Fruit fly (Drosophila melanogaster) whole organism, prepupa: ENCODE results near the gene CG13625.
A peak's percentile ranks its signal among the peaks of the same experiment; 100 is the strongest.

ENCODE experiments used
- Blimp-1 ChIP-seq: fragments of 200-800 bp; sonication (Bioruptor generic); optimal IDR thresholded peaks from 3 replicates; lab custom pipeline; 2017; ENCODE audit warnings: missing biosample characterization, missing genetic modification characterization, mild to moderate bottlenecking, moderate library complexity, missing genetic modification reagents
- CG11294 ChIP-seq: fragments of 200-800 bp; sonication (Bioruptor generic); IDR thresholded peaks from 2 replicates; pipeline ENCODE4 v1.3.6; 2022; ENCODE audit warnings: missing biosample characterization, missing genetic modification characterization
- CG11902 ChIP-seq: fragments of 200-800 bp; sonication (Bioruptor generic); optimal IDR thresholded peaks from 3 replicates; lab custom pipeline; 2016; ENCODE audit warnings: missing biosample characterization, missing genetic modification characterization
- CG31627 ChIP-seq: fragments of 200-800 bp; sonication (Bioruptor generic); optimal IDR thresholded peaks from 3 replicates; lab custom pipeline; 2016; ENCODE audit warnings: missing biosample characterization, missing genetic modification characterization
- CG3919 ChIP-seq: fragments of 200-800 bp; sonication (Bioruptor generic); optimal IDR thresholded peaks from 3 replicates; lab custom pipeline; 2016; ENCODE audit warnings: missing biosample characterization, missing genetic modification characterization
- CG4318 ChIP-seq: fragments of 200-800 bp; sonication (Bioruptor generic); optimal IDR thresholded peaks from 3 replicates; lab custom pipeline; 2017; ENCODE audit warnings: missing biosample characterization, mild to moderate bottlenecking, missing genetic modification characterization
- CG6163 ChIP-seq: fragments of 200-800 bp; sonication (Bioruptor generic); IDR thresholded peaks from 3 replicates; pipeline ENCODE4 v1.3.6; 2022; ENCODE audit warnings: missing biosample characterization, missing genetic modification characterization
- CG6808 ChIP-seq: fragments of 200-800 bp; sonication (Bioruptor generic); optimal IDR thresholded peaks from 3 replicates; lab custom pipeline; 2017; ENCODE audit warnings: missing biosample characterization, missing genetic modification characterization, mild to moderate bottlenecking, moderate library complexity, missing genetic modification reagents
- CG6854 ChIP-seq: fragments of 200-800 bp; sonication (Bioruptor generic); optimal IDR thresholded peaks from 2 replicates; lab custom pipeline; 2017; ENCODE audit warnings: missing biosample characterization, mild to moderate bottlenecking, missing genetic modification characterization
- CG8319 ChIP-seq: fragments of 200-800 bp; sonication (Bioruptor generic); optimal IDR thresholded peaks from 3 replicates; lab custom pipeline; 2016; ENCODE audit warnings: missing biosample characterization, missing genetic modification characterization
- Eip75B ChIP-seq: fragments of 200-800 bp; sonication (Bioruptor generic); optimal IDR thresholded peaks from 3 replicates; lab custom pipeline; 2016; ENCODE audit warnings: missing biosample characterization, missing genetic modification characterization
- Eip78C ChIP-seq: fragments of 200-800 bp; sonication (Bioruptor generic); peaks from one replicate; lab custom pipeline; 2016; ENCODE audit warnings: missing biosample characterization, missing genetic modification characterization
- Eip93F ChIP-seq: fragments of 200-800 bp; sonication (Bioruptor generic); optimal IDR thresholded peaks from 2 replicates; lab custom pipeline; 2016; ENCODE audit warnings: missing biosample characterization, mild to moderate bottlenecking, missing genetic modification characterization
- Ets96B ChIP-seq: fragments of 200-800 bp; optimal IDR thresholded peaks from 2 replicates; lab custom pipeline; 2019; ENCODE audit warnings: missing biosample characterization, mild to moderate bottlenecking, missing genetic modification characterization, moderate library complexity
- Gug ChIP-seq: fragments of 200-800 bp; sonication (Bioruptor generic); IDR thresholded peaks from 2 replicates; pipeline ENCODE4 v1.3.6; 2022; ENCODE audit warnings: missing biosample characterization, missing genetic modification characterization
- Hr38 ChIP-seq: sonication (Bioruptor generic); optimal IDR thresholded peaks from 2 replicates; lab custom pipeline; 2016; ENCODE audit warnings: missing biosample characterization, missing genetic modification characterization
- Hr4 ChIP-seq: fragments of 200-800 bp; sonication (Bioruptor generic); optimal IDR thresholded peaks from 3 replicates; lab custom pipeline; 2016; ENCODE audit warnings: missing biosample characterization, missing genetic modification characterization
- Lpt ChIP-seq: fragments of 200-800 bp; sonication (Bioruptor generic); optimal IDR thresholded peaks from 3 replicates; lab custom pipeline; 2016; ENCODE audit warnings: missing biosample characterization, missing genetic modification characterization
- OdsH ChIP-seq: fragments of 200-800 bp; sonication (Bioruptor generic); optimal IDR thresholded peaks from 3 replicates; lab custom pipeline; 2016; ENCODE audit warnings: missing biosample characterization, missing genetic modification characterization
- Smox ChIP-seq: fragments of 200-800 bp; sonication (Bioruptor generic); optimal IDR thresholded peaks from 3 replicates; lab custom pipeline; 2016; ENCODE audit warnings: missing biosample characterization, missing genetic modification characterization
- Sox102F ChIP-seq: fragments of 200-800 bp; sonication (Bioruptor generic); optimal IDR thresholded peaks from 2 replicates; lab custom pipeline; 2016; ENCODE audit warnings: missing biosample characterization, mild to moderate bottlenecking, missing genetic modification characterization
- achi ChIP-seq: fragments of 200-800 bp; sonication (Bioruptor generic); optimal IDR thresholded peaks from 3 replicates; lab custom pipeline; 2016; ENCODE audit warnings: missing biosample characterization, missing genetic modification characterization
- dsx ChIP-seq: fragments of 200-800 bp; optimal IDR thresholded peaks from 3 replicates; lab custom pipeline; 2019; ENCODE audit warnings: missing biosample characterization, mild to moderate bottlenecking, missing genetic modification characterization, moderate library complexity; ENCODE audit not compliant: poor library complexity, severe bottlenecking
- eg ChIP-seq: fragments of 200-800 bp; sonication (Bioruptor generic); IDR thresholded peaks from 3 replicates; pipeline ENCODE4 v1.3.6; 2022; ENCODE audit warnings: missing biosample characterization, missing genetic modification characterization
- esn ChIP-seq: fragments of 200-800 bp; sonication (Bioruptor generic); optimal IDR thresholded peaks from 2 replicates; lab custom pipeline; 2016; ENCODE audit warnings: missing biosample characterization, mild to moderate bottlenecking, missing genetic modification characterization, moderate library complexity
- lz ChIP-seq: fragments of 200-800 bp; sonication (Bioruptor generic); optimal IDR thresholded peaks from 3 replicates; lab custom pipeline; 2016; ENCODE audit warnings: missing biosample characterization, missing genetic modification characterization
- salr ChIP-seq, 2 experiments: fragments of 200-800 bp; sonication (Bioruptor generic); optimal IDR thresholded peaks; 3 replicates each; lab custom pipeline; 2016 to 2018; ENCODE audit warnings: missing biosample characterization in 2 of 2, missing genetic modification characterization in 2 of 2, mild to moderate bottlenecking in 1 of 2
- spab ChIP-seq: fragments of 200-800 bp; sonication (Bioruptor generic); optimal IDR thresholded peaks from 2 replicates; lab custom pipeline; 2017; ENCODE audit warnings: missing biosample characterization, mild to moderate bottlenecking, missing genetic modification characterization, missing genetic modification reagents
- ss ChIP-seq, 2 experiments: fragments of 200-800 bp; sonication (Bioruptor generic); optimal IDR thresholded peaks; 2 replicates in 1 of 2; 3 replicates in 1 of 2; lab custom pipeline; 2017 to 2018; ENCODE audit warnings: mild to moderate bottlenecking in 2 of 2, missing biosample characterization in 2 of 2, missing genetic modification characterization in 2 of 2, moderate library complexity in 1 of 2
- topi ChIP-seq: fragments of 200-800 bp; sonication (Bioruptor generic); optimal IDR thresholded peaks from 3 replicates; lab custom pipeline; 2016; ENCODE audit warnings: missing biosample characterization, missing genetic modification characterization
- vri ChIP-seq: fragments of 200-800 bp; sonication (Bioruptor generic); optimal IDR thresholded peaks from 3 replicates; lab custom pipeline; 2016; ENCODE audit warnings: missing biosample characterization, mild to moderate bottlenecking, missing genetic modification characterization

Gene CG13625

dm6 chr3R:24565748-24566239, 19.2 kb downstream of the CG13625 start (continued):
- TF ChIP-seq CG4318 (no peak), CG6163 (GFP tag; lab: Robert Waterston, UW) (peak; percentile 77; the same call in 2 of the 3 replicates), CG6854 (GFP tag; lab: Kevin White, UChicago) (no peak), esn (GFP tag; lab: Kevin White, UChicago) (peak; percentile 33), CG11294 (GFP tag; lab: Robert Waterston, UW) (no peak), Sox102F (GFP tag; lab: Kevin White, UChicago) (peak; percentile 63), lz (GFP tag; lab: Kevin White, UChicago) (no peak), CG8319 (GFP tag; lab: Kevin White, UChicago) (no peak)

dm6 chr3R:24564799-24565344, 20.1 kb downstream of the CG13625 start:
- TF ChIP-seq salr (GFP tag; optimal IDR thresholded peaks at IDR 0.05; lab: Kevin White, UChicago) (no peak), vri (GFP tag; lab: Kevin White, UChicago) (peak; percentile 9), CG31627 (peak; percentile 5)

- TF ChIP-seq Eip93F (GFP tag; lab: Kevin White, UChicago) (no peak), Eip75B (no peak), CG31627 (no peak), Gug (GFP tag; lab: Robert Waterston, UW) (no peak), Blimp-1 (GFP tag; lab: Kevin White, UChicago) (no peak), CG3919 (GFP tag; lab: Kevin White, UChicago) (no peak)
Observed at dm6 chr3R:24564191-24564798, 20.7 kb downstream of the CG13625 start.

dm6 chr3R:24563039-24563825, 21.7 kb downstream of the CG13625 start:
- no peak for TF ChIP-seq eg (GFP tag; lab: Robert Waterston, UW)
- TF ChIP-seq ss (GFP tag; optimal IDR thresholded peaks at IDR 0.05; lab: Kevin White, UChicago) = no peak
- TF ChIP-seq achi (GFP tag; lab: Kevin White, UChicago) = no peak
- no peak for TF ChIP-seq CG8319 (GFP tag; lab: Kevin White, UChicago)
- no peak for TF ChIP-seq topi (GFP tag; lab: Kevin White, UChicago)
- no peak for TF ChIP-seq Eip75B
- no peak for TF ChIP-seq Hr38
- no peak for TF ChIP-seq Sox102F (GFP tag; lab: Kevin White, UChicago)
- no peak for TF ChIP-seq spab (GFP tag; lab: Kevin White, UChicago)
- no peak for TF ChIP-seq dsx (GFP tag; lab: Kevin White, UChicago)
- no peak for TF ChIP-seq CG11902
- no peak for TF ChIP-seq Smox (GFP tag; lab: Kevin White, UChicago)

- TF ChIP-seq CG11902 = no peak
- TF ChIP-seq Eip78C (GFP tag; lab: Kevin White, UChicago) = peak; percentile 8
- TF ChIP-seq Blimp-1 (GFP tag; lab: Kevin White, UChicago) = no peak
- no peak for TF ChIP-seq Lpt (GFP tag; lab: Kevin White, UChicago)
- peak; percentile 17 for TF ChIP-seq CG6808 (GFP tag; lab: Kevin White, UChicago)
- TF ChIP-seq OdsH (GFP tag; lab: Kevin White, UChicago) = no peak
- peak; percentile 3 for TF ChIP-seq dsx (GFP tag; lab: Kevin White, UChicago)
- no peak for TF ChIP-seq Smox (GFP tag; lab: Kevin White, UChicago)
- TF ChIP-seq Sox102F (GFP tag; lab: Kevin White, UChicago) = no peak
- TF ChIP-seq Ets96B (tag; lab: Kevin White, UChicago) = no peak
- TF ChIP-seq Hr4 (GFP tag; lab: Kevin White, UChicago) = no peak
Observed at dm6 chr3R:24562323-24563025, 22.5 kb downstream of the CG13625 start.
